Worm (Caenorhabditis elegans) whole organism, L1 larva: ENCODE measurements around the gene idpc-6.
A peak's percentile ranks its signal among the peaks of the same experiment; 100 is the strongest.

Source experiments
- aha-1 ChIP-seq: fragments of 150-350 bp; optimal IDR thresholded peaks from 2 replicates; lab custom pipeline; 2014; ENCODE audit warnings: missing biosample characterization, missing genetic modification characterization
- ceh-82 ChIP-seq, 3 experiments: fragments of 150-350 bp in 1 of 3; sonication (generic microtip) in 2 of 3; optimal IDR thresholded peaks; 2 replicates each; lab custom pipeline; 2014 to 2017; ENCODE audit warnings: missing biosample characterization in 3 of 3, missing genetic modification characterization in 3 of 3
- efl-1 ChIP-seq, 4 experiments: fragments of 150-350 bp; optimal IDR thresholded peaks in 3 of 4; peaks in 1 of 4; 1 replicate in 1 of 4; 2 replicates in 3 of 4; lab custom pipeline; 2014; ENCODE audit warnings: missing biosample characterization in 2 of 4, missing genetic modification characterization in 2 of 4, missing genetic modification reagents in 2 of 4
- elt-3 ChIP-seq, 6 experiments: fragments of 150-350 bp in 1 of 6; sonication (generic microtip); optimal IDR thresholded peaks; 2 replicates each; lab custom pipeline; 2017 to 2018; ENCODE audit warnings: missing biosample characterization in 6 of 6, missing genetic modification characterization in 6 of 6, inconsistent platforms in 1 of 6
- nhr-47 ChIP-seq: sonication (generic microtip); optimal IDR thresholded peaks from 2 replicates; lab custom pipeline; 2016; ENCODE audit warnings: mild to moderate bottlenecking, missing genetic modification characterization, moderate library complexity, missing compliant biosample characterization
- nhr-76 ChIP-seq: sonication (generic microtip); optimal IDR thresholded peaks from 2 replicates; lab custom pipeline; 2017; ENCODE audit warnings: missing biosample characterization, missing genetic modification characterization
- tlp-1 ChIP-seq: fragments of 150-350 bp; optimal IDR thresholded peaks from 2 replicates; lab custom pipeline; 2014; ENCODE audit warnings: missing biosample characterization, missing genetic modification characterization

ce11 chrV:9615725-9616124, 4.2 kb upstream of the idpc-6 start, which contains the start of gene pqn-63:
- no peak for TF ChIP-seq nhr-47 (tag; lab: Kevin White, UChicago)
- TF ChIP-seq ceh-82 (tag; optimal IDR thresholded peaks at IDR 0.05; lab: Kevin White, UChicago): no peak
- TF ChIP-seq tlp-1: no peak
- no peak for TF ChIP-seq efl-1 (optimal IDR thresholded peaks at IDR 0.05; lab: Kevin White, UChicago)
- peak in 1 of 2 experiments; percentile 14 for TF ChIP-seq efl-1 (GFP tag; optimal IDR thresholded peaks at IDR 0.05 in 1 of 2; lab: Kevin White, UChicago)
- TF ChIP-seq aha-1 (tag; lab: Kevin White, UChicago): no peak
- TF ChIP-seq nhr-76 (tag; lab: Kevin White, UChicago): no peak
- TF ChIP-seq elt-3 (tag; optimal IDR thresholded peaks at IDR 0.05; lab: Kevin White, UChicago): no peak
